Worm (Caenorhabditis elegans): Measurements from ENCODE around the gene ttr-31.

ce11 chrX:11032412-11032811, 23.6 kb upstream of the ttr-31 start:
- no peak for TF ChIP-seq lin-11 (tag; optimal IDR thresholded peaks at IDR 0.05)
- TF ChIP-seq nhr-11 (tag; optimal IDR thresholded peaks at IDR 0.05) = no peak
- no peak for TF ChIP-seq nhr-77 (tag; optimal IDR thresholded peaks at IDR 0.05)
- TF ChIP-seq elt-1 (tag; optimal IDR thresholded peaks at IDR 0.05) = no peak
- no peak for TF ChIP-seq fos-1 (tag; optimal IDR thresholded peaks at IDR 0.05)
- TF ChIP-seq snpc-4 (tag; optimal IDR thresholded peaks at IDR 0.05) = no peak
- no peak for TF ChIP-seq unc-39 (tag; optimal IDR thresholded peaks at IDR 0.05)
- TF ChIP-seq aly-2 (tag; optimal IDR thresholded peaks at IDR 0.05) = no peak
